Worm (Caenorhabditis elegans) whole organism, early embryonic: Measurements from ENCODE around the gene T26G10.4.
"Not testable (repeated sequence)": the region's sequence is repeated elsewhere in the genome, so short reads cannot be mapped to it uniquely, and the experiment has no call there.

Experiments used
- B0310.2 ChIP-seq: sonication (generic microtip); optimal IDR thresholded peaks from 2 replicates; lab custom pipeline; 2016; ENCODE audit warnings: mild to moderate bottlenecking, missing genetic modification characterization, missing compliant biosample characterization
- F13C5.2 ChIP-seq: sonication (generic microtip); optimal IDR thresholded peaks from 2 replicates; lab custom pipeline; 2017; ENCODE audit warnings: mild to moderate bottlenecking, missing genetic modification characterization, inconsistent platforms, missing compliant biosample characterization
- ama-1 ChIP-seq: fragments of 150-350 bp; optimal IDR thresholded peaks from 2 replicates; lab custom pipeline; 2014
- ceh-13 ChIP-seq: fragments of 200-800 bp; sonication (Bioruptor generic); optimal IDR thresholded peaks from 2 replicates; lab custom pipeline; 2018; ENCODE audit warnings: mild to moderate bottlenecking, missing genetic modification characterization, missing compliant biosample characterization
- ceh-36 ChIP-seq: sonication (generic microtip); optimal IDR thresholded peaks from 2 replicates; lab custom pipeline; 2016; ENCODE audit warnings: missing genetic modification characterization, inconsistent platforms, missing compliant biosample characterization
- flt-1 ChIP-seq: fragments of 200-800 bp; sonication (Bioruptor generic); IDR thresholded peaks from 2 replicates; pipeline ENCODE4 v1.3.6; 2022; ENCODE audit warnings: missing genetic modification characterization, missing compliant biosample characterization
- hnd-1 ChIP-seq: sonication (generic microtip); optimal IDR thresholded peaks from 2 replicates; lab custom pipeline; 2016; ENCODE audit warnings: missing genetic modification characterization, missing compliant biosample characterization
- pes-1 ChIP-seq: fragments of 200-800 bp; sonication (Bioruptor generic); IDR thresholded peaks from 2 replicates; pipeline ENCODE4 v1.3.6; 2022; ENCODE audit warnings: missing genetic modification reagents, missing genetic modification characterization, missing compliant biosample characterization
- scrt-1 ChIP-seq: fragments of 200-800 bp; sonication (Bioruptor generic); IDR thresholded peaks from 2 replicates; pipeline ENCODE4 v1.3.6; 2022; ENCODE audit warnings: missing genetic modification characterization, missing compliant biosample characterization
- sea-1 ChIP-seq: fragments of 200-800 bp; sonication (Bioruptor generic); conservative IDR thresholded peaks from 2 replicates; pipeline ENCODE4 v1.3.6; 2022; ENCODE audit warnings: missing genetic modification characterization, missing compliant biosample characterization
- tbx-11 ChIP-seq: fragments of 200-800 bp; sonication (Bioruptor generic); IDR thresholded peaks from 2 replicates; pipeline ENCODE4 v1.3.6; 2022; ENCODE audit warnings: missing genetic modification characterization, missing compliant biosample characterization
- tra-4 ChIP-seq: sonication (generic microtip); optimal IDR thresholded peaks from 2 replicates; lab custom pipeline; 2017; ENCODE audit warnings: missing genetic modification characterization, missing compliant biosample characterization

DNA sequence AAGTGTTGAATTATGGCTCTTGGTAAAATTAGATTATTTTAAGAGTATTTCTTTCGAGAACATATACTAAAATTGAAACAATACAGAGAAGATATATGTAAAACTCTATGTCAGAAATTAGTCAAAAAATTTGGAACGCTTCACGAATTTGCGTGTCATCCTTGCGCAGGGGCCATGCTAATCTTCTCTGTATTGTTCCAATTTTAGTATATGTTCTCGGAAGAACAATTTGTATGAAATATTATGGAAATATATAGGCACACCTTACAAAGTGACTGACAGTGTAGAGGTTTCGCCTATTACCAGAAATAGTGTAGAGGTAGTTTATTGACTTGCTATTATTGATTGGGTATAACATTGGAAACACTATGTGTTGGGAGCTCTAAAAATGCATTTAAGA is 27.3 kb downstream of the T26G10.4 start:
- TF ChIP-seq ama-1 (lab: Kevin White, UChicago); ceh-13 (GFP tag; lab: Kevin White, UChicago); sea-1 (GFP tag; lab: Robert Waterston, UW); flt-1 (GFP tag; lab: Robert Waterston, UW); ceh-36 (tag; lab: Kevin White, UChicago); F13C5.2 (tag; lab: Kevin White, UChicago); scrt-1 (GFP tag; lab: Robert Waterston, UW); hnd-1 (tag; lab: Kevin White, UChicago); tra-4 (tag; lab: Kevin White, UChicago); B0310.2 (tag; lab: Kevin White, UChicago); tbx-11 (GFP tag; lab: Robert Waterston, UW): not testable (repeated sequence)
- peak; percentile 65 for TF ChIP-seq pes-1 (GFP tag; lab: Robert Waterston, UW)
